Worm (Caenorhabditis elegans): Measurements from ENCODE around the gene txt-5.
A peak's percentile ranks its signal among the peaks of the same experiment; 100 is the strongest.

The txt-5 gene

DNA sequence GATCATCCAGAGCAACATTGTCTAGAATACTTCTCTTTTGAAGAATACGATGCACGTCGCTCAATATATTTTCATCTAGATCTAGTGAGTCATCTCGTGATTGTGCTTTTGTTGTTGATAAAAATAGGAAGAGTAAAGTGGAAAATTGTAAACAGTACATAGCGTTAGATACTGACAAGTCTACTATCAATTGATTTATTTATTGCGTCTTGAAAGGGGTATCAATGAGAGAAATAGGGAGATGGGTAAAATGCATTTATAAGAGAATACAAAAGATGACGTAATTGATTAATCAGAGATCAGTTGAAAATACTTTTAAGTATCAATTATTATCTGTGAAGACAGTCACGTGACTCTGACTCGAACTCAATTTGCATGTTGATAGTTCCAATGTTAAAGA is at the start of gene txt-5:
txt-5 (minus strand) TSS at position 224 of the 400 bp plus-strand sequence.
- TF ChIP-seq mep-1 (tag; optimal IDR thresholded peaks at IDR 0.05), result peak; percentile 53
- TF ChIP-seq ztf-7 (tag; optimal IDR thresholded peaks at IDR 0.05), result no peak
- no peak for TF ChIP-seq mes-2 (tag; optimal IDR thresholded peaks at IDR 0.05; ENCODE audit: poor library complexity, severe bottlenecking)
- TF ChIP-seq jun-1 (tag; optimal IDR thresholded peaks at IDR 0.05), result no peak
- TF ChIP-seq dmd-8 (GFP tag; IDR thresholded peaks at IDR 0.05), result no peak
- TF ChIP-seq ceh-32 (tag; optimal IDR thresholded peaks at IDR 0.05; ENCODE audit: poor library complexity), result no peak
- no peak for TF ChIP-seq ctbp-1 (GFP tag; IDR thresholded peaks at IDR 0.05)
- no peak for TF ChIP-seq F26F4.8 (GFP tag; conservative IDR thresholded peaks at IDR 0.05)
- TF ChIP-seq D1046.2 (GFP tag; IDR thresholded peaks at IDR 0.05), result no peak
- no peak for TF ChIP-seq lim-7 (GFP tag; IDR thresholded peaks at IDR 0.05)
- peak; percentile 46 for TF ChIP-seq nhr-28 (tag; optimal IDR thresholded peaks at IDR 0.05)
- no peak for TF ChIP-seq dmd-6 (GFP tag; IDR thresholded peaks at IDR 0.05)
- no peak for TF ChIP-seq nhr-41 (GFP tag; IDR thresholded peaks at IDR 0.05)
- no peak for TF ChIP-seq ceh-82 (tag; optimal IDR thresholded peaks at IDR 0.05)
- TF ChIP-seq hlh-30 (tag; optimal IDR thresholded peaks at IDR 0.05; ENCODE audit: insufficient read depth), result peak; percentile 45
- TF ChIP-seq ztf-11 (tag; optimal IDR thresholded peaks at IDR 0.05), result no peak
- peak; percentile 2 for TF ChIP-seq hlh-11 (tag; optimal IDR thresholded peaks at IDR 0.05)
- no peak for TF ChIP-seq ZK337.2 (GFP tag; IDR thresholded peaks at IDR 0.05)
- peak in 1 of 2 experiments; percentile 62 for TF ChIP-seq unc-62 (GFP tag; optimal IDR thresholded peaks at IDR 0.05 in 1 of 2)
- no peak for TF ChIP-seq unc-62 (tag; optimal IDR thresholded peaks at IDR 0.05)
- TF ChIP-seq mdl-1 (tag; optimal IDR thresholded peaks at IDR 0.05), result peak in 1 of 2 experiments; percentile 46
- no peak for TF ChIP-seq mxl-2 (GFP tag; conservative IDR thresholded peaks at IDR 0.05)
- no peak for TF ChIP-seq nhr-237 (tag; optimal IDR thresholded peaks at IDR 0.05)
- TF ChIP-seq zag-1 (tag; optimal IDR thresholded peaks at IDR 0.05), result no peak

DNA sequence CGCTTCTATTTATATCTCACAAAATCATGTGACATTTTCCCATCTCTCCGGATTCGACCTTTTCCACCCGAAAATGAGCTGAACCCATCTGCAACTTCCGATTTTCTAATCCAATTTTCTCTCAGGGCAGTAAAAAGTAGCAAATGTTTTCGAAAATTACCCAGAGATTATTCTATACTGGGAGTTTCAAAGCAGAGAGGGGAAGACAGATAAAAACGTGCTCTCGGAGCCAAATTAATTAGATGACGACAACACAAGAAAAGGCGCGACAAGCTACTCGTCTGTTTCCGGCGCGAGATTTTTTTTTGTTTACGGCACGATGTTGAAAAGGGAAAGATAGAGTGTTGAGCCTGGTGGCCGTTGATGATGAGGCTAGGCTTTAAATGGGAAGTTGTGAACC is 47.5 kb upstream of the txt-5 start:
- TF ChIP-seq egl-27 (tag; optimal IDR thresholded peaks at IDR 0.05) (no peak), nhr-11 (tag; optimal IDR thresholded peaks at IDR 0.05) (peak; percentile 1), aha-1 (tag) (peak; percentile 84)

DNA sequence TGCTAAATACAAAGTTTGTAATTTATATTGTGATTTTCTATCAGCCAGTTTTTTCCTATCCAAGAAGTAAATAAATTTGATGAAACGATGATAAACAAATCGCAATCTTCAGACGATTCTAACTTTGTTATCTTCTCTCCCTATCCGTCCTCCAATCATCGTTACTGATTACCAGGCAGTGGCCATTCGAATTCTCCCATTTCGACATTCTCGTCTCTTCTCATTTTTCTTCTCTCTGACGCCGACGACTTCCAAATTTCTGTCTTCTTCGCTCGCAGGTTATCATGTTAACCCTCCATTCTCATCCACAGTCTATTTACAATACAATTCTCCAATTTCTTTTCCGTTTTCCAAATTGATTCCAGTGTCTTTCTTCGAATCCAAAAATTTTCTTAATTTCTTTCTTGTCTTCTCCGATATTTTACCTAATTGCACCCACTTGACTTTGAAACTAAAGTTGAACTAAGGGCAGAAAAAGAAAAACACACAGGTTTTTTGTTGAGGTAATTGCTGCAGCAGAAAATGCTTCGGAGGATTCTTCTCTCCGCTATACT is 41.6 kb upstream of the txt-5 start, which contains the start of gene F40A3.2:
F40A3.2 (plus strand) TSS at position 504 of the 554 bp plus-strand sequence.
- TF ChIP-seq lin-15B (tag; optimal IDR thresholded peaks at IDR 0.05) (no peak), ceh-20 (GFP tag; IDR thresholded peaks at IDR 0.05) (no peak), fkh-10 (GFP tag; optimal IDR thresholded peaks at IDR 0.05) (no peak)

DNA sequence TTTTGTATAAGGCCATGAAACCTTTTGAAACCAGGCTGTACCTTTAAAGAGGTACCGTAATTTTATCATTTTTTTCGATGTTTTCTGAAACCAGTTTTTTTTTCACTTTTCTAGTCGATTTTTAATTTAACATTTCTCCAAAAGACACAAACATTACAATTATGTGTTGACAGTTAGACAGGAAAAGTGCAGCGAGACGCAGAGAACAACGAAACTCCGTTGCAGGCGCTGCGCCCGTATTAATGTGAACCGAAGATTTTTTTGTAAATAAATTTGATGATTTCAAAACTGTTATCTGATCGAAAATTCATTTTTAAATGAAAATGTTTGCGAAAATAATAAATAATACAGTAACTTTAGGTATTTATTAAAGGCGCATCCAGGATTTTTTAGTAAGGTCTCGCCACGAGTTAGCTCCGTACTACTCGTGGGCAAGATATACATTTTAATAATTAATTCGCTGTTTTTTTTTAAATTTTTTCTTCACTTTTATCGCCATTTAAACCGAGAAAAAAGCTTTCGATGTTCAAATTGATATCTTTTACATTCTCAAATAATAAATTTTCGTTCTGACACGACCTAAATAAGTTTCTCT is 40.0 kb upstream of the txt-5 start, which contains the start of gene F40A3.3:
F40A3.3 (plus strand) TSS at position 564 of the 595 bp plus-strand sequence.
- TF ChIP-seq mep-1 (tag; optimal IDR thresholded peaks at IDR 0.05) (peak; percentile 4), madf-9 (GFP tag; conservative IDR thresholded peaks at IDR 0.05) (no peak), lsy-2 (tag; optimal IDR thresholded peaks at IDR 0.05) (peak in 1 of 2 experiments; percentile 24), daf-16 (GFP tag; optimal IDR thresholded peaks at IDR 0.05) (no peak), daf-16 (tag; optimal IDR thresholded peaks at IDR 0.05) (peak; percentile 90), unc-62 (GFP tag; optimal IDR thresholded peaks at IDR 0.05 in 1 of 2) (peak in 1 of 2 experiments; percentile 2), unc-62 (tag; optimal IDR thresholded peaks at IDR 0.05) (no peak), nhr-77 (tag; optimal IDR thresholded peaks at IDR 0.05) (no peak), nhr-28 (tag; optimal IDR thresholded peaks at IDR 0.05) (peak; percentile 15)
